Worm (Caenorhabditis elegans): ENCODE results near the gene F17C11.6.
A peak's percentile ranks its signal among the peaks of the same experiment; 100 is the strongest.

F17C11.6 gene

ce11 chrV:10953471-10954155 is 1.3 kb upstream of the F17C11.6 start:
- TF ChIP-seq nhr-12 (tag; optimal IDR thresholded peaks at IDR 0.05), result no peak
- peak in 1 of 2 experiments; percentile 40 for TF ChIP-seq lsy-2 (tag; optimal IDR thresholded peaks at IDR 0.05)
- TF ChIP-seq nhr-25 (tag; optimal IDR thresholded peaks at IDR 0.05), result peak; percentile 29
- TF ChIP-seq ama-1 (optimal IDR thresholded peaks at IDR 0.05), result peak; percentile 74
- no peak for TF ChIP-seq mab-5 (tag; optimal IDR thresholded peaks at IDR 0.05)
- no peak for TF ChIP-seq nhr-11 (tag; optimal IDR thresholded peaks at IDR 0.05)
- TF ChIP-seq alr-1 (tag; optimal IDR thresholded peaks at IDR 0.05), result no peak
- TF ChIP-seq gmeb-1 (tag; optimal IDR thresholded peaks at IDR 0.05), result no peak
- peak; percentile 20 for TF ChIP-seq sma-9 (GFP tag; optimal IDR thresholded peaks at IDR 0.05)
- no peak for TF ChIP-seq sma-9 (tag; optimal IDR thresholded peaks at IDR 0.05)
- TF ChIP-seq C34F6.9 (tag; optimal IDR thresholded peaks at IDR 0.05), result no peak
- TF ChIP-seq fos-1 (tag; optimal IDR thresholded peaks at IDR 0.05), result no peak
- no peak for TF ChIP-seq mdl-1 (tag; optimal IDR thresholded peaks at IDR 0.05)
- peak; percentile 60 for TF ChIP-seq ztf-4 (tag; optimal IDR thresholded peaks at IDR 0.05)
- no peak for TF ChIP-seq zag-1 (tag; optimal IDR thresholded peaks at IDR 0.05)
- peak; percentile 21 for TF ChIP-seq Y55F3AM.14 (GFP tag; optimal IDR thresholded peaks at IDR 0.05)
- no peak for TF ChIP-seq nhr-237 (tag; optimal IDR thresholded peaks at IDR 0.05)
- peak; percentile 25 for TF ChIP-seq lin-13 (GFP tag; optimal IDR thresholded peaks at IDR 0.05)
- no peak for TF ChIP-seq nhr-77 (tag; optimal IDR thresholded peaks at IDR 0.05)
- TF ChIP-seq R02D3.7 (tag; optimal IDR thresholded peaks at IDR 0.05), result no peak
- no peak for TF ChIP-seq dmd-4 (tag; optimal IDR thresholded peaks at IDR 0.05)
- no peak for TF ChIP-seq aly-2 (tag; optimal IDR thresholded peaks at IDR 0.05)
- TF ChIP-seq nhr-10 (tag; optimal IDR thresholded peaks at IDR 0.05), result no peak
- TF ChIP-seq sem-4 (tag; optimal IDR thresholded peaks at IDR 0.05), result no peak
- no peak for TF ChIP-seq elt-3 (tag; optimal IDR thresholded peaks at IDR 0.05)
- peak; percentile 9 for TF ChIP-seq blmp-1 (tag; optimal IDR thresholded peaks at IDR 0.05; ENCODE audit: insufficient read depth)
- no peak for TF ChIP-seq ceh-16 (tag; optimal IDR thresholded peaks at IDR 0.05)
- no peak for TF ChIP-seq skn-1 (tag; optimal IDR thresholded peaks at IDR 0.05)
- no peak for TF ChIP-seq crh-2 (tag; optimal IDR thresholded peaks at IDR 0.05)
- TF ChIP-seq nhr-21 (tag; optimal IDR thresholded peaks at IDR 0.05), result no peak
- TF ChIP-seq sma-3 (GFP tag; optimal IDR thresholded peaks at IDR 0.05), result no peak
- TF ChIP-seq nhr-129 (tag; optimal IDR thresholded peaks at IDR 0.05), result no peak
- TF ChIP-seq ztf-11 (tag; optimal IDR thresholded peaks at IDR 0.05), result no peak
- no peak for TF ChIP-seq unc-62 (GFP tag; optimal IDR thresholded peaks at IDR 0.05)
- no peak for TF ChIP-seq snpc-4 (tag; optimal IDR thresholded peaks at IDR 0.05)
- TF ChIP-seq nhr-6 (tag; optimal IDR thresholded peaks at IDR 0.05), result peak; percentile 32
- TF ChIP-seq egl-27 (tag; optimal IDR thresholded peaks at IDR 0.05), result no peak
- no peak for TF ChIP-seq ceh-82 (tag; optimal IDR thresholded peaks at IDR 0.05)
- TF ChIP-seq ztf-1 (GFP tag; conservative IDR thresholded peaks at IDR 0.05), result no peak
- TF ChIP-seq F13H6.1 (tag; optimal IDR thresholded peaks at IDR 0.05), result no peak
- no peak for TF ChIP-seq unc-39 (tag; optimal IDR thresholded peaks at IDR 0.05)
- no peak for TF ChIP-seq lin-39 (tag; optimal IDR thresholded peaks at IDR 0.05)
- TF ChIP-seq lin-11 (tag; optimal IDR thresholded peaks at IDR 0.05), result no peak
- no peak for TF ChIP-seq elt-1 (tag; optimal IDR thresholded peaks at IDR 0.05)
- no peak for TF ChIP-seq ZK546.5 (tag; optimal IDR thresholded peaks at IDR 0.05)
- no peak for TF ChIP-seq nhr-23 (tag; optimal IDR thresholded peaks at IDR 0.05)
- TF ChIP-seq peb-1 (tag; optimal IDR thresholded peaks at IDR 0.05), result no peak
- no peak for TF ChIP-seq mbf-1 (tag; optimal IDR thresholded peaks at IDR 0.05)
- no peak for TF ChIP-seq unc-55 (GFP tag; optimal IDR thresholded peaks at IDR 0.05)
